Fruit fly (Drosophila melanogaster): ENCODE measurements around the gene Xrp1.
A peak's percentile ranks its signal among the peaks of the same experiment; 100 is the strongest.

The Xrp1 gene

dm6 chr3R:18913856-18914593 is 743 bp upstream of the Xrp1 start (continued):
- TF ChIP-seq shn (GFP tag; optimal IDR thresholded peaks at IDR 0.05) (no peak), pfk (GFP tag; optimal IDR thresholded peaks at IDR 0.05) (no peak), jumu (GFP tag; optimal IDR thresholded peaks at IDR 0.05) (no peak), dmrt11E (tag; optimal IDR thresholded peaks at IDR 0.05) (peak; percentile 7), CG7963 (GFP tag; IDR thresholded peaks at IDR 0.05; ENCODE audit: partially characterized antibody) (no peak), Hmx (GFP tag; optimal IDR thresholded peaks at IDR 0.05) (peak; percentile 39), CG6272 (GFP tag; IDR thresholded peaks at IDR 0.05) (no peak), CG1233 (GFP tag; optimal IDR thresholded peaks at IDR 0.05) (no peak), CG2120 (GFP tag; optimal IDR thresholded peaks at IDR 0.05) (no peak), hbn (GFP tag; IDR thresholded peaks at IDR 0.05; ENCODE audit: partially characterized antibody) (no peak), CG7357 (GFP tag; IDR thresholded peaks at IDR 0.05) (no peak), br (optimal IDR thresholded peaks at IDR 0.05) (no peak), vvl (GFP tag; IDR thresholded peaks at IDR 0.05) (no peak), CG13296 (GFP tag; optimal IDR thresholded peaks at IDR 0.05) (no peak), D (optimal IDR thresholded peaks at IDR 0.05) (no peak), D (GFP tag; optimal IDR thresholded peaks at IDR 0.05) (no peak), lbe (GFP tag; optimal IDR thresholded peaks at IDR 0.05) (no peak), chinmo (GFP tag; IDR thresholded peaks at IDR 0.05; ENCODE audit: partially characterized antibody) (peak; percentile 46; the same call in 1 of the 4 replicates), Asciz (GFP tag; optimal IDR thresholded peaks at IDR 0.05) (no peak), CG9932 (GFP tag; IDR thresholded peaks at IDR 0.05) (peak; percentile 14; the same call in 1 of the 2 replicates), dmrt99B (tag; optimal IDR thresholded peaks at IDR 0.05) (peak; percentile 4), Lim3 (GFP tag; IDR thresholded peaks at IDR 0.05) (no peak), B-H2 (GFP tag; optimal IDR thresholded peaks at IDR 0.05) (no peak), caup (GFP tag; optimal IDR thresholded peaks at IDR 0.05; ENCODE audit: severe bottlenecking) (no peak), yki (optimal IDR thresholded peaks at IDR 0.05) (no peak), CG4730 (GFP tag; IDR thresholded peaks at IDR 0.05) (no peak), HmgZ (tag; optimal IDR thresholded peaks at IDR 0.05) (no peak), Myb (GFP tag; optimal IDR thresholded peaks at IDR 0.05) (no peak), E2f1 (GFP tag; IDR thresholded peaks at IDR 0.05) (0 out of 2 replicates have a peak, but pooled peaks have one; percentile 16), tx (GFP tag; optimal IDR thresholded peaks at IDR 0.05) (no peak), Trl (optimal IDR thresholded peaks at IDR 0.05) (peak; percentile 25 to 57), Trl (GFP tag; optimal IDR thresholded peaks at IDR 0.05) (no peak), CG8290 (GFP tag; optimal IDR thresholded peaks at IDR 0.05) (no peak), CG8290 (tag; optimal IDR thresholded peaks at IDR 0.05) (peak in 1 of 2 experiments; percentile 18), MBD-R2 (GFP tag; IDR thresholded peaks at IDR 0.05) (no peak), CG1024 (GFP tag; IDR thresholded peaks at IDR 0.05) (no peak), CoRest (tag; optimal IDR thresholded peaks at IDR 0.05) (peak; percentile 17), CG8944 (GFP tag; optimal IDR thresholded peaks at IDR 0.05) (no peak), CG2202 (tag; optimal IDR thresholded peaks at IDR 0.05) (no peak), CG8388 (GFP tag; optimal IDR thresholded peaks at IDR 0.05) (no peak), ham (GFP tag; IDR thresholded peaks at IDR 0.05) (no peak), CG34224 (GFP tag; IDR thresholded peaks at IDR 0.05; ENCODE audit: partially characterized antibody) (no peak), btn (GFP tag; optimal IDR thresholded peaks at IDR 0.05) (no peak), CG1832 (GFP tag; optimal IDR thresholded peaks at IDR 0.05) (no peak), CG6813 (GFP tag; optimal IDR thresholded peaks at IDR 0.05) (no peak), CG8359 (GFP tag; optimal IDR thresholded peaks at IDR 0.05; ENCODE audit: borderline replicate concordance) (no peak), D19B (GFP tag; optimal IDR thresholded peaks at IDR 0.05) (no peak), Usf (GFP tag; optimal IDR thresholded peaks at IDR 0.05) (no peak), MESR4 (GFP tag; optimal IDR thresholded peaks at IDR 0.05) (no peak), CG8765 (GFP tag; IDR thresholded peaks at IDR 0.05) (no peak), pb (GFP tag; optimal IDR thresholded peaks at IDR 0.05) (no peak), dati (GFP tag; IDR thresholded peaks at IDR 0.05) (no peak)

All from whole organism, embryonic.